Fruit fly (Drosophila melanogaster): ENCODE results near the gene CG10366.

- TF ChIP-seq CG8301 (tag; optimal IDR thresholded peaks at IDR 0.05) (no peak), EcR (GFP tag; optimal IDR thresholded peaks at IDR 0.05) (no peak), CG8159 (tag; optimal IDR thresholded peaks at IDR 0.05) (no peak), CG32121 (GFP tag; IDR thresholded peaks at IDR 0.05) (no peak)
Observed at dm6 chr2L:19628002-19628401, 44.0 kb downstream of the CG10366 start.
